Fruit fly (Drosophila melanogaster) whole organism, larva: Measurements from ENCODE around the gene CG11050.

ENCODE experiments used
- noc ChIP-seq: fragments of 200-800 bp; sonication (Bioruptor generic); optimal IDR thresholded peaks from 3 replicates; lab custom pipeline; 2019; ENCODE audit warnings: missing biosample characterization, mild to moderate bottlenecking, missing genetic modification characterization, moderate library complexity

CG11050 gene

DNA sequence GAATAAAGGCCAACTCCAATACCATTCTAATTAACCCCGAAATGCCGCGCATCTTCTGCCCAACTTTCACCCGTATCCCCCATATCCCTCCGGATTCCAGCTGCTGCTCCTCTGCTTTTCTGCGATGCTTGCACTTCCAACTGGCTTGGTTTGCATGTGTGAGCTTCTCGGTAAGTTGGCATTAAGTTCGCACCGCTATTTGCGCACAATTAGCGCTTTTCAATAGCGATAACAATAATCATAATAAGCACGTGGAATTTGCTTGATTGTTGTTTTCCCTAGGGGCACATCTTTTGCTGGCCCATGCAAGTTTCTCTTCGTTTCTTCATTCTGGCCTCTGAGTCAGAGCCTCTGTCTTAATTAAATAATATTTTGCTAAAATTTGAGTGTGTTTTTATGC is 11.2 kb downstream of the CG11050 start:
- TF ChIP-seq noc: no peak

DNA sequence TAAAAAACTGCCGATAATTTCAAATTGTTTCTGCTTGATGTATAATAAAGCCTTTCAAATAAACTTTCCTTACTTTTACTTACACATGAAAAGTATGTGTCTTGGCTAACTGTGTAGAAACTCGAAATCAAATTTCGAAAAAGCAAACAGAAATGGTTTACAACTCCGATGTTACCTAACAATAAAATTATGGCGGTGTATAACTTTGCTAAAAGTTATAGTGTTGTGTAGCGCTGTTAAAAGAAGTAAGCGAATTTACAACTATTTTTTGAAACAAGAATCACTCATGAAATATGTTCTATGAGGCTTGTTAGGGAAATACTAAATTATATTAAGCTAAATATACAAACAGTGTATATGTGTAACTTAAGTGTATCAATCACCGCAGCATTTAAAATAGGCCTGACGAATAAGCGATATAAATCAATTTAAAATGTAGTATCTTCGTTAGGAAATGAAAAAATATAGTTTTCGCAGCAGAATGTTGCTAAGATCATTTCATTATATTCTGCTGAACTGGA is 11.9 kb downstream of the CG11050 start, which contains the start of gene CG34345:
CG34345 (plus strand) TSS at position 471 of the 521 bp plus-strand sequence.
- no peak for TF ChIP-seq noc

DNA sequence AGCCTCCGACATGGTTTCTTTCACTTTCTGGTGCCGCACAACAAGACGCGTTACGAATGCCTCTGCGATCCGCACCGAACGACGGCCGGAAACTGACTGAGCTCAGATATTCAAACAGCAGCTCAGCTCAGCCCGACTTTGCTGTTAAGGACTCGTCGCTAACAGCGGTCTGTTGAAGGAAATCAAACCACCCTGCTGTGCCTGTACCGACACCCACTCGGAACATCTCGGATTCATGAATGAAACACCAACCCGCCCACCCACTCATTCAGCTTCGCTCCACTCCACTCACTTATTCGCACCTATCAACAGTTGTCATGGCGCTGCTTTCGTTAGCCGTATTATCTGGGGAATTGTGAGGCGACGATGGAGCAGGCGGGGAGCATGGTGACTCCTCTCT is 21.5 kb downstream of the CG11050 start, which contains the start of gene Oatp26F:
Oatp26F (minus strand) TSS at position 101 of the 400 bp plus-strand sequence.
- TF ChIP-seq noc: no peak

DNA sequence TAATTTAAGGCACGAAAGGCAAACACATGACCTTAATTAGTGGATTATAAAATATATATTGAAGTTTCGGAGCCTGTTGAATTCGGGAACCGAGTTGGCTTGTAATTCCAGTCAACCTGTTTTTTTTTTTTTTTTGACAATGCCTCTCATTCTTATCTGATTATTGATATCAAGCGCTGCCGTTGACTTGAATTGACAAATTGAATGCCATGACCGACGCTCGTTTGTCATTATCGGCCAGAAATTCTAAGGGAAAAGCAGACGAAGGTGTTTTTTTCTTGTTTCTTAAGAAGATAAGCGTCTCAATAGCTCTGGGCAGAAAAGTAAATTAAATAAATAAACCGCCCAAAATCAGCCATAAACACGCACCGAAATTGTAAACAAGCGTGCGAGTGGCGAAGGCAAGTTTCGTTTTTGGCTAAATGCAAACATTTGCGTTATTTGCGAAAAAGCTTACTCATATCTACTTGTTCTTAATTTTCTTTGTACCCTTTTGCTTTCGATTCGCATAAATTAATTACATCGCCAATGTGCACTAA is 32.5 kb downstream of the CG11050 start:
- peak; percentile 33 for TF ChIP-seq noc

DNA sequence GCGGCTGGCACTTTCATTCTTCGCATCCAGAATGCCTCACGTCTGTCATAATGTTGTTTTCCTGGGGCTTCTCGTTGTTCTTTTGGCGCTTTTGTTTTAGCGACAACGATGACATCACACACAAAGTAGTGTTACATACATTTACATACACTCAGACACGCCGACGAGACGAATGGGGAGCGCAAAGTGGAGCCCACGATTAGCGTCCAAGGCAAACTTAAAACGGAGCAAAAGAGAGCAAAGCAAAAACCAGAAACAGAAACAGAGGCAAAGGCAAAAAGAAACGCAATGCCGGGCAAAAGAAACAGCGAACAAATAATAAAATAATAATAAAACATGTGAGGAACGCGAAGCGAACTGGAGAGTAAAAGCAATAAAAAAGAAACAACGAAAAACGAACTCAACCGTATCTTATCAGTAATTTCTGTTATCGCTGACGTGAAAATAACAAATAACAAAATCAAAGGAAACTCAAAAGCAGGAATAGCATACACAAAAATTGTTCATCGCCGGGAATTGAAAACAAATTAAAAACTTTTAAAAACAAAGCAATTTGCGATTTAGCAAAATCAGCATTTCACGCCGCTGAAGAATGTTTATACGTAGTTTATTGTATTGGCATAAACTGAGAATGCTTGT is 33.7 kb downstream of the CG11050 start:
- peak; percentile 33 for TF ChIP-seq noc

DNA sequence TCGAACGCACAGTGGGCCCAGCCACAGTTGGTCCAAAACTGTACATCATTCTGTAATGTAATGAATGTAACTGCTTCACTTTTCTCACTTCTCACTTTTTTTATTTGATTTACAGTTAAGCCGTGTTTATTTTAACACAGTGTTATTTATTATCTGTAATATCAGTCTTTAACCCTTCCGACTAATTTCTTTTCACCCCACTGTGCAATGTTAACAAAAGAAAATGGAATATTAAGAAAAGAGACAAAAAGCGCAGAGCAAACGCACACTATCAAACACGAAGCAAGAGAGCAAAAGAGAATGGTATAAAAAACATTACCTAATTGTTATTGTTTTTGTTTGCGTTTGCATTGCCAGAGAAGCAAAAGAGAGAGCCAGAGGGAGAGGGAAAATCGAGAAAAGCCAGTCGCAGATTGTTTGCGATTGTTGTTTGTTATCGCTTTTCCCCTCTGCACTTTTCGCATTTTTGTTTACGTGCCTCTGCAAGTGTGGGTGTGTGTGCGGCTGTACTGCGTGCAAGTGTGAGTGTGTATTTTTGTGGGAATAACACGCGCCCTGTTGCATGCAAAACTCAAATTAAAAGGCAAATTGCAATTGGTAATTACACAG is 36.4 kb downstream of the CG11050 start:
- TF ChIP-seq noc: peak; percentile 92

DNA sequence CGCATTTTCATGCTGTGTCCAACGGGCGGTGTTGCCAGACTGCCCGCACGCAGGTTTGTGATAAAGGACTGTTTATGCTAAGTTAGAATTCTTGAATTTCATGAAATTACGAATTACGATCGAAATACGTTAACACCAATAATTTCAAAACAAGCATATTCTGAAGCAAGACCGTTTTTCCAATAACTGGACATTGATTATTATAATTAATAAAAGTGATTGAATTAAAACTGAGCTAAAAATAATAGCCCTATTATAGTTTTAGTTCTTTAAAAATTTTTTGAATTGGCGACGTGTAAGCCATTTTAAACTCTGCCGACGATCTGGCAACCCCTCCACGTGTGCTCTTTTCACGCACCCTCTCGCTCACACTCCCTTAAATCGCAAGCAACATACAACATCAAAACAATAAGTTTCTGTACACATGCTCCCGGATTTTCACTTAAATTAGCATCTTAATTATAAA is 37.4 kb downstream of the CG11050 start:
- TF ChIP-seq noc: peak; percentile 95

DNA sequence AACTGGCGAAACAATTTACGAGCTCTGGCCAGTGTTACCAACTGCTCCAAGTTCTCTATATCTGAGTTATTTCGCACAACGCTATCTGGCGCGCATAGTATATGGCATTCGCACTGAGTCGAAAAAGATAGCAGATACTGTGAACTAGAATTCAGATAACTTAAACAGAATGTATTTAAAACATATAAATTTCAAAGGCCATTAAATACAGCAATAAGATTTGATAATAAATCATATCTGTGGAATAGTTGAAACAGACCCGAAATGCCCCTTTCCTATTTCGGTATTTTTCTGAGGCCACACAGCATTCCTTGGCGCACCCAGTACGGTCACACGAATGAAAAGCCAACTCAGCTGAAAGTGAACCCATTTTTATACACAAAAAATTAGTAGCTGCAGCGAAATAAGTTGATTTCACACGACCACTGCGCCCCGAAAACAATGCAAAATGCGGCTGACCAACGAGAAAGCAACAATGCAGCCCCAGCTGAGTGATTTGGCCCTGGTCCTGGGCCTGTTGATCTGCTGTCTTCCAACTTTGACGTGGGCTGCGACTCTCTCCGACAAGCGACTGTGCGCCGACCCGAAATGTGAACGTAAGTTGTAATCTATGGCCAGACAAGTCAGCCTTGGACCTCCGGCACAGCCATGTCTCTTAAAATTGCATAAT is 38.4 kb downstream of the CG11050 start, which contains the start of the genes CG31635 and Tango1:
CG31635 (minus strand) TSS at position 30 of the 670 bp plus-strand sequence.
Tango1 (plus strand) TSS at position 304 of the 670 bp plus-strand sequence.
- peak; percentile 20 for TF ChIP-seq noc

DNA sequence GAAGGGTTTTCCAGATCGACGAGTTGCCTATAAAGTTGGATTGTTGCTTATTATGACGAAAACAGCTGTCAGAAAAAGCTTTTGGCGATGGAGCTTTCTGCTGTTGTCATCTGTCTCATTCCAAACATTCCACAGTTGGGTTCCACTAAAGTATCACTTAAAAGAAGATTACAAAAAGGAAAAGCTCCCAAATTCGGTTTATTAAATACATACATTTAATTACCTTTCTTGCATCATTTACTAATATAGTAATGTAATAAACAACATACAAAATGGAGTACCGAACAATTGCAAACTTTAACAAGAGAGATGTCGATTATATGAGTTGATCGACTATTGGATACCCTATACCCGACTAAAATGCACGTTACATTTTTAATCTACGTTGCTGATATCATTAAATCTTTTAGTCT is 45.5 kb downstream of the CG11050 start, which contains the start of gene CG31633:
CG31633 (minus strand) TSS at position 58 of the 413 bp plus-strand sequence.
- TF ChIP-seq noc: no peak

DNA sequence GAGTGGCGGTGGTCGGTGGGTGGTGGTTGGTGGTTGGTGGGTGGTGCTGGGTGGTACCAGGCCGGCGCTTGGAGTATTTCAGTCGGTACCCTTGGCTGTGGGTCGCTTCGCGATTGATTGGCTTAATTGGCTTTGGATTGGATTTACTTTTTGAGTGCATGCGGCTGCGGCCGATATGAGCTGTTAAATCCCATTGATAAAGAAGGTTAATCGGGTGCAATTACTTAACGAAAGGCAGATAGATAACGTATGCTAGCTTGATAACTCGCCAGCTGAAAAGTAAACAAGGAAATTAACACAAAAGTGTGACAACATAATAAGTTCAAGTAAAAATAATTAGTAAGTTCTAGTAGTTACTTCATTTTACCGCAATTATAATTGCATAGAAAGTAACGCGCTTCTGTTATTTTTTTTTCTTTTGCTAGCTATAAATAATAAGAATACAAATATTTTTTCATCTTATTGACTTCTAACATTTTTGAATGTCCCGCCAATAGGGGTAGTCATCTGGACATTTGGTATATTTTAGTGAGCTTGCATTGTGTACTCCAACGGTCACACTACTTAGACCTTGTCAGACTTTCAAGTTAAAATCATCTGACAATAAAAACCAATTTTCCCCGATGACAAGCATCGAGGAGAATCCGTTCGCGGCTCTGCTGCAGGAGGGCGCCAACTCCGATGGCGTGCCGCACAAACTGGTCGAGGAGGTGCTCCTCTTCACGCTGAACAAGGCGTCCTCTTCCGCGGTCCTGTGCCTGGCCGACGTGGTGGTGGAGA is 47.3 kb downstream of the CG11050 start, which contains the start of the genes CG31636 and Ube4A:
CG31636 (minus strand) TSS at position 184 of the 780 bp plus-strand sequence.
Ube4A (plus strand) TSS at position 549 of the 780 bp plus-strand sequence.
- no peak for TF ChIP-seq noc

DNA sequence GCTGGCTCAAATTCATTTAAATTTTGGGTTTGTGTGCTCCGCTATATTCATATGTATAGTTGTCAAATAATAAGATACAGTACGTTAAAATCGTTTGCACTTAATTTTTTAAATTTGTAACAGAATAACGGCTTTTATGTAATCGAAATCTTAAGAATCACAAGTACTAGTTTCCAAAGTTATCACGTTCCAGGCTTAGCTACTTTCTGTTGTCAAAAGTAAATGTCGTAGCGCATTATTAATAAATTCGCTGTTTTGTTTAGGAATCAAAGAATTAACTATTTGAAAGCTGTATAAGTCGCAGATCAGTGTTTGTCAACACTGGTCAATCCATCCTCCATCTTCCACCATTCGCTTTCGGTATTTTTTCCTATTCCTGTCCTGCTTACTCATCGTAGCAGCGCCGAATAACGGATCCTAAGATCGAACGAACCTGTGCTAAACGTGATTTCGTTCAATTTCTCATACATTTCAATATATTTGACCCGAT is 52.8 kb downstream of the CG11050 start, which contains the start of the genes CG13771, CG34310 and cup:
CG13771 (minus strand) TSS at position 51 of the 490 bp plus-strand sequence.
CG34310 (plus strand) TSS at position 103 of the 490 bp plus-strand sequence.
cup (plus strand) TSS at position 103 of the 490 bp plus-strand sequence.
- no peak for TF ChIP-seq noc
